Fruit fly (Drosophila melanogaster): ENCODE measurements around the gene hid.

Gene hid

DNA sequence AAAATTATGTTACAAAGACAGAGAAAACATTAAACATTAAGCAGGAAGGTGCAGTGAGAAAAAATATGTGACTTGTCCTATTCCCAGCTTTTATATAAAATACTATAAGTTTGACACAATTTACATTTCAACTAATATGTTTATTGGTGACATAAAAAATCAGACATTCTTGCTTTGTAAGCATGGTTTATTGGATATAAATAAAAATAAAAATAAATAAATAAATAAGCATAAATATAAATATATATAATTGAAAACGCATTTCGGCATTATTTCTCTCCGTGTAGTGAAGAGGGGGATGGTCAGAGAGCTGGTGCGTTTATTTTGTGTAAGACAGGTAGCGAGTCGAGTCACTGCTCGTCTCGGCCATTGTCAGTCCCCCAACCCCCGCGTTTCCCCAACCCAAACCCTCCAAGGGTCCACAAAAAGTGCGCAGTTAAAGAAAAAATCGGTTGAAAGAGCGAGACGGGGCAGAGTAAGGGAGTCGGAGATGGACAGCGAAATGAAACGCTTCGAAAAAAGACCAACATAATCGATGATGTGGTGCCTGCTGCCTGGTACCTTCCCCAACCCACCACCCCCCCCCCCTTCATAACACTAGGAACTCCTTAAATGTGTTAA lies 7.5 kb upstream of the hid start (continued):
- TF ChIP-seq CG8290 (GFP tag; optimal IDR thresholded peaks at IDR 0.05) (peak; percentile 72), CG8290 (tag; optimal IDR thresholded peaks at IDR 0.05) (no peak), CG18011 (GFP tag; optimal IDR thresholded peaks at IDR 0.05) (no peak), CG17359 (tag; optimal IDR thresholded peaks at IDR 0.05) (peak; percentile 85), ssp (GFP tag; IDR thresholded peaks at IDR 0.05) (peak; percentile 60), CG30403 (GFP tag; optimal IDR thresholded peaks at IDR 0.05) (peak; percentile 67), HLH54F (GFP tag; optimal IDR thresholded peaks at IDR 0.05) (no peak), Awh (GFP tag; IDR thresholded peaks at IDR 0.05) (0 out of 2 replicates have a peak, but pooled peaks have one; percentile 53), CG15514 (GFP tag; optimal IDR thresholded peaks at IDR 0.05) (peak; percentile 36), odd (GFP tag; optimal IDR thresholded peaks at IDR 0.05) (peak; percentile 70), shn (GFP tag; optimal IDR thresholded peaks at IDR 0.05) (no peak), CG17912 (GFP tag; optimal IDR thresholded peaks at IDR 0.05) (no peak), phol (tag; optimal IDR thresholded peaks at IDR 0.05) (peak; percentile 92), CG9727 (GFP tag; optimal IDR thresholded peaks at IDR 0.05) (peak; percentile 93), CG10431 (GFP tag; optimal IDR thresholded peaks at IDR 0.05) (no peak), CG6175 (GFP tag; IDR thresholded peaks at IDR 0.05) (no peak), CG10366 (GFP tag; IDR thresholded peaks at IDR 0.05) (peak; percentile 37; the same call in 1 of the 2 replicates), Asciz (GFP tag; optimal IDR thresholded peaks at IDR 0.05) (peak; percentile 74), CG6765 (GFP tag; optimal IDR thresholded peaks at IDR 0.05) (peak; percentile 0), dm (GFP tag; optimal IDR thresholded peaks at IDR 0.05) (no peak), CG11093 (GFP tag; IDR thresholded peaks at IDR 0.05) (peak; percentile 70), tx (GFP tag; optimal IDR thresholded peaks at IDR 0.05) (no peak), pan (optimal IDR thresholded peaks at IDR 0.05) (no peak), pan (GFP tag; optimal IDR thresholded peaks at IDR 0.05 in 1 of 2, IDR thresholded peaks at IDR 0.05 in 1 of 2) (peak in 1 of 2 experiments; percentile 60), CG2889 (GFP tag; IDR thresholded peaks at IDR 0.05) (no peak), ken (GFP tag; IDR thresholded peaks at IDR 0.05) (no peak), gce (GFP tag; IDR thresholded peaks at IDR 0.05) (peak; percentile 40; the same call in 1 of the 3 replicates), CG11398 (GFP tag; optimal IDR thresholded peaks at IDR 0.05) (no peak), mld (GFP tag; IDR thresholded peaks at IDR 0.05; ENCODE audit: partially characterized antibody) (no peak), GATAe (GFP tag; conservative IDR thresholded peaks at IDR 0.05) (no peak), CG7963 (GFP tag; IDR thresholded peaks at IDR 0.05; ENCODE audit: partially characterized antibody) (no peak), sqz (GFP tag; optimal IDR thresholded peaks at IDR 0.05) (peak; percentile 84), CG3065 (GFP tag; optimal IDR thresholded peaks at IDR 0.05) (peak; percentile 50), pb (GFP tag; optimal IDR thresholded peaks at IDR 0.05) (no peak), CG3163 (GFP tag; optimal IDR thresholded peaks at IDR 0.05) (no peak), CG18599 (GFP tag; optimal IDR thresholded peaks at IDR 0.05) (peak; percentile 82), stwl (tag; optimal IDR thresholded peaks at IDR 0.05) (peak; percentile 60), zfh1 (GFP tag; IDR thresholded peaks at IDR 0.05) (peak; percentile 76), zf30C (GFP tag; optimal IDR thresholded peaks at IDR 0.05) (peak; percentile 94), ttk (GFP tag; IDR thresholded peaks at IDR 0.05) (peak; percentile 69), kah (GFP tag; optimal IDR thresholded peaks at IDR 0.05) (peak; percentile 46), CG4854 (GFP tag; optimal IDR thresholded peaks at IDR 0.05) (no peak), CG17568 (GFP tag; optimal IDR thresholded peaks at IDR 0.05) (peak; percentile 23), eyg (GFP tag; optimal IDR thresholded peaks at IDR 0.05) (no peak), ATbp (GFP tag; optimal IDR thresholded peaks at IDR 0.05) (peak; percentile 64), mirr (GFP tag; optimal IDR thresholded peaks at IDR 0.05) (no peak), Vsx1 (GFP tag; optimal IDR thresholded peaks at IDR 0.05) (peak; percentile 30), Usf (GFP tag; optimal IDR thresholded peaks at IDR 0.05) (peak; percentile 63), CG15696 (tag; optimal IDR thresholded peaks at IDR 0.05) (peak; percentile 94), CG11456 (GFP tag; IDR thresholded peaks at IDR 0.05) (no peak), CG1647 (GFP tag; optimal IDR thresholded peaks at IDR 0.05) (no peak)

All from whole organism, embryonic.